Worm (Caenorhabditis elegans) whole organism, late embryonic: ENCODE results near the gene Y41C4A.8.

Experiments
- F13H6.1 ChIP-seq: sonication (generic microtip); optimal IDR thresholded peaks from 2 replicates; lab custom pipeline; 2016; ENCODE audit warnings: missing genetic modification characterization, missing compliant biosample characterization
- K09A11.1 ChIP-seq: sonication (generic microtip); optimal IDR thresholded peaks from 2 replicates; lab custom pipeline; 2017; ENCODE audit warnings: antibody characterized with exemption, mild to moderate bottlenecking, missing genetic modification characterization, missing compliant biosample characterization; ENCODE audit not compliant: insufficient read depth
- T23F11.4 ChIP-seq: fragments of 200-800 bp; sonication (Bioruptor generic); optimal IDR thresholded peaks from 2 replicates; lab custom pipeline; 2018; ENCODE audit warnings: mild to moderate bottlenecking, missing genetic modification characterization, missing compliant biosample characterization
- ama-1 ChIP-seq: fragments of 150-350 bp; optimal IDR thresholded peaks from 2 replicates; lab custom pipeline; 2014
- ceh-14 ChIP-seq: sonication (generic microtip); optimal IDR thresholded peaks from 2 replicates; lab custom pipeline; 2016; ENCODE audit warnings: missing genotype, missing genetic modification characterization, missing compliant biosample characterization
- ceh-22 ChIP-seq: sonication (generic microtip); optimal IDR thresholded peaks from 2 replicates; lab custom pipeline; 2017; ENCODE audit warnings: missing biosample characterization, missing genetic modification characterization
- ceh-30 ChIP-seq: fragments of 150-350 bp; optimal IDR thresholded peaks from 2 replicates; lab custom pipeline; 2014; ENCODE audit warnings: missing biosample characterization, missing genetic modification characterization
- ceh-31 ChIP-seq: sonication (generic microtip); optimal IDR thresholded peaks from 2 replicates; lab custom pipeline; 2016; ENCODE audit warnings: missing genetic modification characterization, missing compliant biosample characterization
- ceh-6 ChIP-seq: fragments of 200-800 bp; sonication (Bioruptor generic); optimal IDR thresholded peaks from 2 replicates; lab custom pipeline; 2018; ENCODE audit warnings: mild to moderate bottlenecking, missing genetic modification characterization, missing compliant biosample characterization
- elt-4 ChIP-seq: sonication (generic microtip); optimal IDR thresholded peaks from 2 replicates; lab custom pipeline; 2016; ENCODE audit warnings: missing genetic modification characterization, missing compliant biosample characterization
- fkh-10 ChIP-seq: fragments of 150-350 bp; optimal IDR thresholded peaks from 2 replicates; lab custom pipeline; 2014; ENCODE audit warnings: missing biosample characterization, missing genetic modification reagents, missing genetic modification characterization
- gmeb-2 ChIP-seq: sonication (generic microtip); optimal IDR thresholded peaks from 2 replicates; lab custom pipeline; 2016; ENCODE audit warnings: missing genetic modification characterization, inconsistent platforms, missing compliant biosample characterization
- hlh-6 ChIP-seq: sonication (generic microtip); optimal IDR thresholded peaks from 2 replicates; lab custom pipeline; 2016; ENCODE audit warnings: missing genotype, missing genetic modification characterization, missing compliant biosample characterization
- lim-6 ChIP-seq: sonication (generic microtip); optimal IDR thresholded peaks from 2 replicates; lab custom pipeline; 2016; ENCODE audit warnings: missing genetic modification characterization, missing compliant biosample characterization
- mec-3 ChIP-seq: sonication (generic microtip); optimal IDR thresholded peaks from 2 replicates; lab custom pipeline; 2016; ENCODE audit warnings: borderline replicate concordance, missing genetic modification characterization, missing compliant biosample characterization
- nhr-11 ChIP-seq: fragments of 150-350 bp; optimal IDR thresholded peaks from 2 replicates; lab custom pipeline; 2014; ENCODE audit warnings: missing biosample characterization, missing genetic modification characterization
- npax-4 ChIP-seq: sonication (generic microtip); optimal IDR thresholded peaks from 2 replicates; lab custom pipeline; 2016; ENCODE audit warnings: missing genetic modification characterization, missing compliant biosample characterization
- pag-3 ChIP-seq: sonication (generic microtip); optimal IDR thresholded peaks from 2 replicates; lab custom pipeline; 2016; ENCODE audit warnings: missing compliant biosample characterization, missing genetic modification characterization, borderline replicate concordance
- pqm-1 ChIP-seq: sonication (generic microtip); optimal IDR thresholded peaks from 2 replicates; lab custom pipeline; 2016; ENCODE audit warnings: missing genetic modification characterization, missing compliant biosample characterization
- pros-1 ChIP-seq: fragments of 150-350 bp; optimal IDR thresholded peaks from 2 replicates; lab custom pipeline; 2014; ENCODE audit warnings: missing biosample characterization, missing genetic modification reagents, missing genetic modification characterization
- sdc-2 ChIP-seq: sonication (generic microtip); optimal IDR thresholded peaks from 2 replicates; lab custom pipeline; 2016; ENCODE audit warnings: missing genotype, missing genetic modification characterization, missing compliant biosample characterization
- sox-4 ChIP-seq: sonication (generic microtip); optimal IDR thresholded peaks from 2 replicates; lab custom pipeline; 2017; ENCODE audit warnings: mild to moderate bottlenecking, missing genetic modification characterization, inconsistent platforms, missing compliant biosample characterization
- tbx-2 ChIP-seq: sonication (generic microtip); optimal IDR thresholded peaks from 2 replicates; lab custom pipeline; 2016; ENCODE audit warnings: missing genetic modification characterization, missing compliant biosample characterization
- tbx-7 ChIP-seq: sonication (generic microtip); optimal IDR thresholded peaks from 2 replicates; lab custom pipeline; 2016; ENCODE audit warnings: missing genotype, missing genetic modification characterization, missing compliant biosample characterization
- ttx-3 ChIP-seq: sonication (generic microtip); optimal IDR thresholded peaks from 2 replicates; lab custom pipeline; 2016; ENCODE audit warnings: missing genetic modification reagents, missing genetic modification characterization, missing compliant biosample characterization
- unc-3 ChIP-seq, 2 experiments: fragments of 200-800 bp in 1 of 2; sonication (Bioruptor generic) in 1 of 2; sonication (generic microtip) in 1 of 2; conservative IDR thresholded peaks in 1 of 2; optimal IDR thresholded peaks in 1 of 2; 2 replicates each; pipeline versions ENCODE4 v1.3.6 to Lab custom; 2016 to 2022; ENCODE audit warnings: missing compliant biosample characterization in 2 of 2, missing genetic modification characterization in 2 of 2, missing genetic modification reagents in 1 of 2
- unc-42 ChIP-seq: sonication (generic microtip); optimal IDR thresholded peaks from 2 replicates; lab custom pipeline; 2016; ENCODE audit warnings: missing genotype, missing genetic modification characterization, missing compliant biosample characterization
- unc-55 ChIP-seq: sonication (generic microtip); optimal IDR thresholded peaks from 2 replicates; lab custom pipeline; 2017; ENCODE audit warnings: missing biosample characterization, missing genetic modification reagents, missing genetic modification characterization
- unc-86 ChIP-seq: sonication (generic microtip); optimal IDR thresholded peaks from 2 replicates; lab custom pipeline; 2016; ENCODE audit warnings: missing genetic modification characterization, missing compliant biosample characterization
- zip-5 ChIP-seq: sonication (generic microtip); optimal IDR thresholded peaks from 2 replicates; lab custom pipeline; 2016; ENCODE audit warnings: missing genetic modification characterization, missing compliant biosample characterization
- ztf-16 ChIP-seq: sonication (generic microtip); optimal IDR thresholded peaks from 2 replicates; lab custom pipeline; 2017; ENCODE audit warnings: missing genetic modification characterization, missing compliant biosample characterization

Gene Y41C4A.8

DNA sequence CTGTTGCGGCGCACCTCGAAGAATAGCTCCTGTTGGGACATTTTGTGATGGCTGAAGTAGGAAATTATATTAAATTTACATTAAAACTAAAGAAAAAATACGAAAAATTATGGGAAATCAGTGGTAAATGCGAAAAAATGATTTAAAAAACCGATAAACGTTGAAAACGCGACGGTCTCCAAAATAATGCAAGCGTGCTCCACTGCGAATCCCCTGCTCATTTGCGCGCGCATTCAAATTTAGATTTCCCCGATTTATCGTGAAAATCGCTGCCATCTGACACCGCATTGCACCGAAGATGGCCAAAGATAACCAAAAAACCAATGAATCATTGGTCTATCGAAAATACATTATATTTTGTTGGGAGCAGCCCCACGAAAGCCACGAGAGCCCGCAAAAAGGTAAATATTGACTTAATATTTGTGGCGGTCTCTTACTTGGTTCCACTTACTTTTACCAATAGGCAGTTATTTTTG lies 10.8 kb upstream of the Y41C4A.8 start, which contains the start of the genes elb-1 and Y41C4A.11 (continued):
- TF ChIP-seq nhr-11 (tag; lab: Kevin White, UChicago): no peak

DNA sequence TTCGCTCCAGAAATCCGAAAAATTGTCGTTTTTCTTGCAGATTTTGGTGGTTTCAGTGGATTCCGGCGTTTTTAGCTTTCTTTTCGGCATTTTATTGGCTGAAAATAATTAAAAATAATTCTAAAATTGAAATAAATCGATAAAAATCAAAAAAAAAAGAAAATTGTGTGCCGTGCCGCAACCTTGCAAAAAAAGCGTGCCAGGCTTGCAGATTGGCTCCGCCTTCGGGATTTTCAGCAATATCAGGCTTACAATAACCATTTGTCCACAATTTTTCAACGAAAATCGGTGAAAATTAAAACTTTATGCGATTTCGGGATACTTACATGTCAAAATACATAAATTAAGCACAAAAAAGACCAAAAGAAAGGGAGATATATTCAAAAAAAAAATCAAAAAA lies 9.9 kb upstream of the Y41C4A.8 start, which contains the start of gene Y41C4A.9:
Gene Y41C4A.9 (minus strand): TSS at position 98 of the 400 bp plus-strand sequence.
- TF ChIP-seq pqm-1 (tag; lab: Kevin White, UChicago): no peak
- no peak for TF ChIP-seq gmeb-2 (tag; lab: Kevin White, UChicago)
- TF ChIP-seq F13H6.1: no peak
- TF ChIP-seq ceh-6: no peak
- no peak for TF ChIP-seq npax-4 (tag; lab: Kevin White, UChicago)
- TF ChIP-seq ceh-30: no peak
- TF ChIP-seq ceh-14: no peak
- no peak for TF ChIP-seq tbx-7
- no peak for TF ChIP-seq ttx-3 (tag; lab: Kevin White, UChicago)
- TF ChIP-seq ceh-22 (tag; lab: Kevin White, UChicago): no peak
- no peak for TF ChIP-seq fkh-10 (GFP tag; lab: Kevin White, UChicago)
- TF ChIP-seq zip-5: no peak
- no peak for TF ChIP-seq K09A11.1 (tag; lab: Kevin White, UChicago)

DNA sequence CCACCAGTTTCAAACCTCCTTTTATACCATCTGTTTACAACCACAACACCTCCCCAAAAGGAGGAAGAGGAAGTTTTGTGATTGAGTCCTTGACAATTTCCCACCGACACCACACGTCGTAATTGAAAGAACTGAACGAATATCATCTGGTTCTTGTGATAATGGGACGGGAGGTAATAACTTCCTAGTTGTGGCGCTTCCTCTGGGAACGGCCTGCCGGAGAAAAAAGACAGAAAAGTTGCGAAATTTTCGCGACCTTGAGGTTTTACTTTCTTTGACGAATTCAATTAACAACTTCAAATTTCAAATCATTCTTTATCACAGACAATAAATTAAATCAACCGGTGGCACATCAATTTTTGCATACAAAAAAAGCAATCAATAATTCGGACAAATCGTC lies 2.0 kb downstream of the Y41C4A.8 start, which contains the start of gene col-96:
Gene col-96 (minus strand): TSS at position 101 of the 400 bp plus-strand sequence.
- no peak for TF ChIP-seq sox-4
- TF ChIP-seq sdc-2 (tag; lab: Kevin White, UChicago): no peak
- TF ChIP-seq pros-1 (tag; lab: Kevin White, UChicago): no peak
- no peak for TF ChIP-seq ama-1
- no peak for TF ChIP-seq T23F11.4 (GFP tag; lab: Kevin White, UChicago)
- TF ChIP-seq unc-86 (tag; lab: Kevin White, UChicago): no peak
- no peak for TF ChIP-seq zip-5
- TF ChIP-seq unc-42 (tag; lab: Kevin White, UChicago): no peak
- no peak for TF ChIP-seq lim-6 (tag; lab: Kevin White, UChicago)
- TF ChIP-seq, all 69 proteins: peak for 0

DNA sequence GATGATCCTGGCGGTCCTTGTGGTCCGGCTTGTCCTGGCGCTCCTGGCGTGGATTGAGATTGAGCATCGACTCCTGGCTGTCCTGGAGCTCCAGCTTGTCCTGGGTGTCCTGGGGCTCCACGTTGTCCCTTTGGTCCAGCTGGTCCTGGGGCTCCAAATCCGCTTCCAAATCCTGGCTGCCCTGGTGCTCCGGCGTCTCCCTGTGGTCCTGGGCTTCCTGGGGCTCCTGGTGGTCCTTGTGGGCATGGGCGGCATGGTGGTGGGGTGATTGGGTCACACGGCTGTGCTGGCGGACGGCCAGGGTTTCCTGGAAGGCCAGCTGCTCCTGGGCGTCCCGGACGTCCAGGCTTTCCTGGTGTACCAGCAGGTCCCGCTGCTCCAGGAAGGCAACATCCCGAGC lies 2.7 kb downstream of the Y41C4A.8 start:
- TF ChIP-seq ceh-31 (peak; percentile 6), pag-3 (no peak), hlh-6 (peak; percentile 8), mec-3 (tag; lab: Kevin White, UChicago) (peak; percentile 21), unc-3 (GFP tag; conservative IDR thresholded peaks at IDR 0.05; lab: Robert Waterston, UW) (no peak), unc-3 (tag; optimal IDR thresholded peaks at IDR 0.05; lab: Kevin White, UChicago) (no peak)

DNA sequence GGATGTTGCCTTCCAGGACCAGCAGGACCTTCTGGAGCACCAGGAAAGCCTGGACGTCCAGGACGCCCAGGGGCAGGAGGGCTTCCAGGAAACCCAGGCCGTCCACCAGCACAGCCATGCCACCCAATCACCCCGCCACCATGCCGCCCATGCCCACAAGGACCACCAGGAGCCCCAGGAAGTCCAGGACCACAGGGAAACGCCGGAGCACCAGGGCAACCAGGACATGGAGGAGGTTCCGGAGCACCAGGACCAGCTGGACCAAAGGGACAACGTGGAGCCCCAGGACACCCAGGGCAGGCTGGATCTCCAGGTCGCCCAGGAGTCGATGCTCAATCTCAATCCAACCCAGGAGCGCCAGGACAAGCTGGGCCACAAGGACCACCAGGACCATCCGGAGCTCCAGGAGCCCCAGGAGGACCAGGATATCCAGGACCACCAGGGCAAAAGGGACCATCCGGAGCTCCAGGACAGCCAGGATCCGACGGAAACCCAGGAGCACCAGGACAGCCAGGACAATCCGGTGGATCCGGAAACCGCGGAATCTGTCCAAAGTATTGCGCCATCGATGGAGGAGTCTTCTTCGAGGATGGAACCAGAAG lies 4.1 kb downstream of the Y41C4A.8 start:
- TF ChIP-seq elt-4 (tag; lab: Kevin White, UChicago) (peak; percentile 33), sdc-2 (tag; lab: Kevin White, UChicago) (peak; percentile 11), zip-5 (no peak), ama-1 (no peak), unc-55 (GFP tag; lab: Kevin White, UChicago) (no peak), tbx-2 (tag; lab: Kevin White, UChicago) (no peak), ztf-16 (tag; lab: Kevin White, UChicago) (no peak), K09A11.1 (tag; lab: Kevin White, UChicago) (no peak), unc-3 (GFP tag; conservative IDR thresholded peaks at IDR 0.05; lab: Robert Waterston, UW) (no peak), unc-3 (tag; optimal IDR thresholded peaks at IDR 0.05; lab: Kevin White, UChicago) (no peak), sox-4 (no peak)
- TF ChIP-seq, all 69 proteins: peak for 2

DNA sequence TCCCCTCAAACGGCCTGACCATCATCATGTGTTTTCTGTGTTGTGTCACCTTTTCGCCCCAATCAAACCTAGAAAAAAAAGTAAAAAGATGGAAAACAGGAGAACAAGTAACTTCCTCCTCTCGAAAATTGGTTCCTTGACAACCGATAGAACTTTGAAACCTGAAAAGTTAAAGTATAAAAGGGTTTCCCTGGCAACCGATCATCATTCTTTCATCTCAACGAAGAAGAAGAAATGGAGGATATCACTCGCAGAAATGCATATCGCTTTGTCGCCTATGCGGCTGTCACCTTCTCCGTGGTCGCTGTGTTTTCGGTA lies 4.9 kb downstream of the Y41C4A.8 start, which contains the start of gene col-95:
Gene col-95 (plus strand): TSS at position 219 of the 318 bp plus-strand sequence.
- TF ChIP-seq unc-3 (GFP tag; conservative IDR thresholded peaks at IDR 0.05; lab: Robert Waterston, UW) (no peak), unc-3 (tag; optimal IDR thresholded peaks at IDR 0.05; lab: Kevin White, UChicago) (no peak), ceh-31 (no peak), ama-1 (no peak)
